Fruit fly (Drosophila melanogaster) whole organism, prepupa: ENCODE results near the gene CG34462.

ENCODE experiments used
- eg ChIP-seq: fragments of 200-800 bp; sonication (Bioruptor generic); IDR thresholded peaks from 3 replicates; pipeline ENCODE4 v1.3.6; 2022; ENCODE audit warnings: missing biosample characterization, missing genetic modification characterization
- svp ChIP-seq: fragments of 200-800 bp; sonication (Bioruptor generic); peaks from one replicate; lab custom pipeline; 2016; ENCODE audit warnings: missing biosample characterization, missing genetic modification characterization

DNA sequence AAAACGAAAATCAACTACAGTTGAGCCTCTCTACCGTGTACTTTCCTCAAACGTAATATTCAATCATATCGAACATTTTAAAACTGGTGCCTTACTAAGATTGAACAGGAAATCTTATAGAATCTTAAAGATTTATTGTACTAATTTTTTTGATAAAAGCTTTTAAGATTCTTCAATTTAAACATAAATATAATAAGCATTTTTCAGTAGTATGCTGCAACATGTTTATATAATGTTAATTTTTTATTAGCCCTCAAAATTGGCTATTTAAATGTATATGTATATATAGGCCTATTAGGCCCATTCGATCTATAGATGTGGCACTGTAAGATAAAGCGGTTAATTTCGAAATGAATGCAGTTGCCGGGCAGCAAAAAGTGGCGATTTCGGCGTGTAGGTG is 43.2 kb downstream of the CG34462 start:
- TF ChIP-seq svp (GFP tag; lab: Kevin White, UChicago) = peak; percentile 56
- no peak for TF ChIP-seq eg (GFP tag; lab: Robert Waterston, UW)
